Worm (Caenorhabditis elegans) whole organism, L3 larva: ENCODE data around the gene cyp-34A1.
"Not testable (repeated sequence)": the region's sequence is repeated elsewhere in the genome, so short reads cannot be mapped to it uniquely, and the experiment has no call there.

Source experiments
- R02D3.7 ChIP-seq: fragments of 150-350 bp; optimal IDR thresholded peaks from 2 replicates; lab custom pipeline; 2014; ENCODE audit warnings: missing biosample characterization, missing genetic modification characterization
- ZK546.5 ChIP-seq: sonication (generic microtip); optimal IDR thresholded peaks from 2 replicates; lab custom pipeline; 2017; ENCODE audit warnings: missing biosample characterization, missing genetic modification characterization
- ama-1 ChIP-seq: fragments of 150-350 bp; optimal IDR thresholded peaks from 2 replicates; lab custom pipeline; 2018
- ceh-16 ChIP-seq: sonication (generic microtip); optimal IDR thresholded peaks from 2 replicates; lab custom pipeline; 2017; ENCODE audit warnings: missing biosample characterization, missing genetic modification characterization
- ceh-82 ChIP-seq: fragments of 150-350 bp; optimal IDR thresholded peaks from 2 replicates; lab custom pipeline; 2014; ENCODE audit warnings: missing biosample characterization, missing genetic modification characterization
- ceh-9 ChIP-seq: sonication (generic microtip); optimal IDR thresholded peaks from 2 replicates; lab custom pipeline; 2018; ENCODE audit warnings: missing biosample characterization, missing genetic modification characterization
- daf-12 ChIP-seq: fragments of 150-350 bp; optimal IDR thresholded peaks from 2 replicates; lab custom pipeline; 2014; ENCODE audit warnings: missing biosample characterization, missing genetic modification reagents, missing genetic modification characterization
- egl-27 ChIP-seq: sonication (generic microtip); optimal IDR thresholded peaks from 4 replicates; lab custom pipeline; 2017; ENCODE audit warnings: missing biosample characterization, missing genetic modification reagents, missing genetic modification characterization
- egl-5 ChIP-seq: fragments of 150-350 bp; optimal IDR thresholded peaks from 2 replicates; lab custom pipeline; 2017; ENCODE audit warnings: missing biosample characterization, missing genetic modification reagents, missing genetic modification characterization, inconsistent platforms
- elt-1 ChIP-seq: fragments of 150-350 bp; optimal IDR thresholded peaks from 2 replicates; lab custom pipeline; 2014; ENCODE audit warnings: missing biosample characterization, missing genetic modification characterization
- elt-2 ChIP-seq: sonication (generic microtip); optimal IDR thresholded peaks from 2 replicates; lab custom pipeline; 2016; ENCODE audit warnings: missing genetic modification reagents, mild to moderate bottlenecking, missing genetic modification characterization, missing compliant biosample characterization
- elt-3 ChIP-seq, 3 experiments: fragments of 150-350 bp in 1 of 3; sonication (generic microtip) in 2 of 3; optimal IDR thresholded peaks; 2 replicates in 2 of 3; 4 replicates in 1 of 3; lab custom pipeline; 2014 to 2017; ENCODE audit warnings: missing biosample characterization in 3 of 3, missing genetic modification characterization in 3 of 3
- eor-1 ChIP-seq, 2 experiments: fragments of 150-350 bp; optimal IDR thresholded peaks; 2 replicates each; lab custom pipeline; 2014 to 2018; ENCODE audit warnings: missing biosample characterization in 2 of 2, missing genetic modification characterization in 2 of 2
- fkh-10 ChIP-seq: sonication (generic microtip); optimal IDR thresholded peaks from 2 replicates; lab custom pipeline; 2017; ENCODE audit warnings: missing biosample characterization, missing genetic modification reagents, missing genetic modification characterization
- fkh-2 ChIP-seq: fragments of 150-350 bp; optimal IDR thresholded peaks from 2 replicates; lab custom pipeline; 2014; ENCODE audit warnings: missing biosample characterization, missing genetic modification reagents, missing genetic modification characterization
- hmg-11 ChIP-seq: sonication (generic microtip); optimal IDR thresholded peaks from 2 replicates; lab custom pipeline; 2016; ENCODE audit warnings: missing genetic modification characterization, missing compliant biosample characterization
- jun-1 ChIP-seq: fragments of 150-350 bp; optimal IDR thresholded peaks from 2 replicates; lab custom pipeline; 2014; ENCODE audit warnings: missing biosample characterization, missing genetic modification reagents, missing genetic modification characterization
- lin-15B ChIP-seq: fragments of 150-350 bp; optimal IDR thresholded peaks from 2 replicates; lab custom pipeline; 2014; ENCODE audit warnings: missing biosample characterization, missing genetic modification characterization
- lin-39 ChIP-seq: fragments of 150-350 bp; optimal IDR thresholded peaks from 2 replicates; lab custom pipeline; 2018; ENCODE audit warnings: missing biosample characterization, missing genetic modification reagents, missing genetic modification characterization
- mdl-1 ChIP-seq: fragments of 150-350 bp; optimal IDR thresholded peaks from 2 replicates; lab custom pipeline; 2014; ENCODE audit warnings: missing biosample characterization, missing genetic modification characterization
- mml-1 ChIP-seq: fragments of 150-350 bp; sonication (generic microtip); optimal IDR thresholded peaks from 3 replicates; lab custom pipeline; 2014; ENCODE audit warnings: missing biosample characterization, missing genetic modification characterization
- nfya-1 ChIP-seq: sonication (generic microtip); optimal IDR thresholded peaks from 2 replicates; lab custom pipeline; 2017; ENCODE audit warnings: missing genetic modification characterization, mild to moderate bottlenecking, missing compliant biosample characterization, antibody characterized with exemption, moderate library complexity; ENCODE audit not compliant: insufficient read depth
- nhr-23 ChIP-seq: fragments of 150-350 bp; optimal IDR thresholded peaks from 2 replicates; lab custom pipeline; 2014; ENCODE audit warnings: missing biosample characterization, missing genetic modification reagents, missing genetic modification characterization
- nhr-237 ChIP-seq: fragments of 150-350 bp; optimal IDR thresholded peaks from 2 replicates; lab custom pipeline; 2014; ENCODE audit warnings: missing biosample characterization, missing genetic modification characterization
- nhr-28 ChIP-seq: fragments of 150-350 bp; optimal IDR thresholded peaks from 2 replicates; lab custom pipeline; 2014; ENCODE audit warnings: missing biosample characterization, missing genetic modification characterization
- nhr-43 ChIP-seq: sonication (generic microtip); optimal IDR thresholded peaks from 2 replicates; lab custom pipeline; 2016; ENCODE audit warnings: mild to moderate bottlenecking, missing genetic modification characterization, missing compliant biosample characterization; ENCODE audit not compliant: poor library complexity, severe bottlenecking
- nhr-76 ChIP-seq: fragments of 150-350 bp; sonication (generic microtip); optimal IDR thresholded peaks from 5 replicates; lab custom pipeline; 2014; ENCODE audit warnings: missing biosample characterization, missing genetic modification characterization
- nhr-77 ChIP-seq: fragments of 150-350 bp; optimal IDR thresholded peaks from 2 replicates; lab custom pipeline; 2014; ENCODE audit warnings: missing biosample characterization, missing genetic modification characterization
- pqm-1 ChIP-seq: fragments of 150-350 bp; optimal IDR thresholded peaks from 2 replicates; lab custom pipeline; 2017; ENCODE audit warnings: missing biosample characterization, missing genetic modification characterization, inconsistent platforms
- sea-2 ChIP-seq: fragments of 150-350 bp; sonication (generic microtip); optimal IDR thresholded peaks from 4 replicates; lab custom pipeline; 2014; ENCODE audit warnings: missing biosample characterization, missing genetic modification reagents, missing genetic modification characterization
- skn-1 ChIP-seq: fragments of 150-350 bp; optimal IDR thresholded peaks from 2 replicates; lab custom pipeline; 2014; ENCODE audit warnings: missing biosample characterization, missing genetic modification characterization
- snpc-4 ChIP-seq: fragments of 150-350 bp; optimal IDR thresholded peaks from 2 replicates; lab custom pipeline; 2014; ENCODE audit warnings: missing biosample characterization, missing genetic modification characterization
- tbx-2 ChIP-seq: sonication (generic microtip); optimal IDR thresholded peaks from 2 replicates; lab custom pipeline; 2016; ENCODE audit warnings: mild to moderate bottlenecking, missing genetic modification characterization, missing compliant biosample characterization
- unc-62 ChIP-seq: fragments of 150-350 bp; sonication (generic microtip); optimal IDR thresholded peaks from 4 replicates; lab custom pipeline; 2014; ENCODE audit warnings: missing biosample characterization, missing genetic modification reagents, missing genetic modification characterization
- ztf-4 ChIP-seq: fragments of 150-350 bp; optimal IDR thresholded peaks from 2 replicates; lab custom pipeline; 2014; ENCODE audit warnings: missing biosample characterization, missing genetic modification characterization

The cyp-34A1 gene

ce11 chrV:15267405-15267804, 20.4 kb downstream of the cyp-34A1 start, which contains the start of gene T10H4.13:
Gene T10H4.13 (minus strand): TSS chrV:15267505.
- TF ChIP-seq nhr-23 (tag; lab: Kevin White, UChicago) = no peak
- TF ChIP-seq egl-5 (tag; lab: Kevin White, UChicago) = no peak

DNA sequence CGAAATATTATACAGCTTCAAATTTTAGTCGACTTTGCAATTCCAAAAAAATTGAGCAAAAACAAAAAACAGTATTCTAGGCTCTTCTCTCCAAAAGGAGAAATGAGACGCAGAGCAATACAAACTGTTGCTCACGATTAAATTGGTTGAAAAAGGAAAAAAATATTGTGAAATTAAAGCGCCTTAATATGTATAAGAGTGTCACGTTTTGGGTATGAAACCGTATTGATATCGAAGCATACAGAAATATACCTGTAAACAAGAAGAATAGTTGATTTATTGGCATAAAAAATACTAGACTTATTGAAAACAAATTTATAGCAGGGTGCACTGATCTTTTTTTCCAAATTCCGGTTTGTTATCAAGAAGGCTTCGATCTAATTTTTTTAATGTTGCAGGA, 21.9 kb downstream of the cyp-34A1 start, which contains the start of gene M01B2.13:
TSS of gene M01B2.13 (minus strand) at position 101 of the 400 bp plus-strand sequence.
- TF ChIP-seq mdl-1 (tag; lab: Kevin White, UChicago) (no peak), ZK546.5 (tag; lab: Kevin White, UChicago) (no peak), fkh-2 (tag; lab: Kevin White, UChicago) (no peak), pqm-1 (no peak), lin-39 (tag; lab: Kevin White, UChicago) (no peak), mml-1 (no peak), elt-2 (tag; lab: Kevin White, UChicago) (no peak), elt-1 (tag; lab: Kevin White, UChicago) (no peak), lin-15B (tag; lab: Kevin White, UChicago) (no peak), hmg-11 (tag; lab: Kevin White, UChicago) (no peak), ztf-4 (tag; lab: Kevin White, UChicago) (no peak), unc-62 (GFP tag; lab: Kevin White, UChicago) (no peak), egl-5 (tag; lab: Kevin White, UChicago) (no peak), skn-1 (no peak), nhr-77 (tag; lab: Kevin White, UChicago) (no peak), nfya-1 (tag; lab: Kevin White, UChicago) (no peak)

ce11 chrV:15264131-15264530, 23.6 kb downstream of the cyp-34A1 start, which contains the start of gene M01B2.12:
Gene M01B2.12 (minus strand): TSS chrV:15264231.
- TF ChIP-seq elt-3 (tag; optimal IDR thresholded peaks at IDR 0.05; lab: Kevin White, UChicago) (no peak), ZK546.5 (tag; lab: Kevin White, UChicago) (no peak), nhr-77 (tag; lab: Kevin White, UChicago) (no peak), ceh-9 (tag; lab: Kevin White, UChicago) (no peak), hmg-11 (tag; lab: Kevin White, UChicago) (no peak), fkh-10 (no peak), nhr-43 (tag; lab: Kevin White, UChicago) (no peak)

ce11 chrV:15262336-15262735, 25.4 kb downstream of the cyp-34A1 start, which contains the start of gene M01B2.10:
Gene M01B2.10 (minus strand): TSS chrV:15262436.
- TF ChIP-seq elt-3 (tag; optimal IDR thresholded peaks at IDR 0.05; lab: Kevin White, UChicago); ceh-16; egl-5 (tag; lab: Kevin White, UChicago): not testable (repeated sequence)
- TF ChIP-seq, all 47 proteins: peak for 0; not testable (repeated sequence) for 47

DNA sequence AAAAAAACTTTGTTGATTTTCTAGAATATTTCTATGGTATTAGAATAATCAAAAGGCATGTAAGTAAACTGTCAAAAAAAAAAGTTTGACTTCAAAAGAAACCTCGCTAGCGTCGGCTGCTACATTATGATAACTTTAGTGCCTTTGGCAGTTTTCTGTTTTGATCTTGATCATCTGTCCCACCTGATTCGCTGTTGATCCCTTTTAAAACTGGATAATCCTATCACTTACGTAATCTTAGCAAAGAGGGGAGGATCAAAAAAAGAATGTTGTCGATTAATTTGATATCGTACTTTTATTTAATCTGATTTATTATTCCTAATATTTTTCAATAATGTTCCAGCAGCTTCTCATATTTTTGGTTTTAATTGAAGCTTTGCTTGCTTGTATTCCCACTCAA, 27.9 kb downstream of the cyp-34A1 start, which contains the start of gene M01B2.8:
TSS of gene M01B2.8 (plus strand) at position 301 of the 400 bp plus-strand sequence.
- TF ChIP-seq daf-12 (tag; lab: Kevin White, UChicago) = no peak

- TF ChIP-seq lin-39 (tag; lab: Kevin White, UChicago) = no peak
- TF ChIP-seq tbx-2 (tag; lab: Kevin White, UChicago) = no peak
- TF ChIP-seq snpc-4 (tag; lab: Kevin White, UChicago) = no peak
- TF ChIP-seq egl-27 (tag; lab: Kevin White, UChicago) = no peak
- no peak for TF ChIP-seq ceh-16
- no peak for TF ChIP-seq jun-1 (tag; lab: Kevin White, UChicago)
- no peak for TF ChIP-seq fkh-2 (tag; lab: Kevin White, UChicago)
- no peak for TF ChIP-seq ceh-82 (tag; lab: Kevin White, UChicago)
- no peak for TF ChIP-seq eor-1 (tag; optimal IDR thresholded peaks at IDR 0.05; lab: Kevin White, UChicago)
- TF ChIP-seq nhr-76 (tag; lab: Kevin White, UChicago) = no peak
- no peak for TF ChIP-seq nhr-237
- no peak for TF ChIP-seq elt-2 (tag; lab: Kevin White, UChicago)
- TF ChIP-seq R02D3.7 (tag; lab: Kevin White, UChicago) = no peak
- TF ChIP-seq sea-2 (GFP tag; lab: Kevin White, UChicago) = no peak
- TF ChIP-seq ama-1 = no peak
- TF ChIP-seq lin-15B (tag; lab: Kevin White, UChicago) = no peak
- no peak for TF ChIP-seq nhr-28
Measured at ce11 chrV:15259049-15259448, 28.7 kb downstream of the cyp-34A1 start, which contains the start of gene srsx-37. Gene srsx-37 (minus strand): TSS chrV:15259149.
